Worm (Caenorhabditis elegans) whole organism, L2 larva: Measurements from ENCODE around the gene cki-1.

Experiments
- aly-2 ChIP-seq: fragments of 150-350 bp; optimal IDR thresholded peaks from 2 replicates; lab custom pipeline; 2014; ENCODE audit warnings: missing biosample characterization, missing genetic modification characterization
- ama-1 ChIP-seq: fragments of 150-350 bp; optimal IDR thresholded peaks from 2 replicates; lab custom pipeline; 2018; ENCODE audit warnings: inconsistent platforms
- dmd-4 ChIP-seq: sonication (generic microtip); optimal IDR thresholded peaks from 2 replicates; lab custom pipeline; 2017; ENCODE audit warnings: missing biosample characterization, missing genetic modification characterization
- egl-27 ChIP-seq: sonication (generic microtip); optimal IDR thresholded peaks from 3 replicates; lab custom pipeline; 2017; ENCODE audit warnings: missing biosample characterization, missing genetic modification reagents, missing genetic modification characterization
- elt-1 ChIP-seq: fragments of 150-350 bp; optimal IDR thresholded peaks from 2 replicates; lab custom pipeline; 2014; ENCODE audit warnings: missing biosample characterization, missing genetic modification characterization
- lin-13 ChIP-seq: fragments of 150-350 bp; optimal IDR thresholded peaks from 2 replicates; lab custom pipeline; 2014; ENCODE audit warnings: missing biosample characterization, missing genetic modification reagents, missing genetic modification characterization
- lin-39 ChIP-seq: fragments of 150-350 bp; optimal IDR thresholded peaks from 2 replicates; lab custom pipeline; 2014; ENCODE audit warnings: missing biosample characterization, missing genetic modification reagents, missing genetic modification characterization
- nhr-10 ChIP-seq: sonication (generic microtip); optimal IDR thresholded peaks from 2 replicates; lab custom pipeline; 2017; ENCODE audit warnings: missing biosample characterization, missing genetic modification characterization
- nhr-237 ChIP-seq: fragments of 150-350 bp; optimal IDR thresholded peaks from 2 replicates; lab custom pipeline; 2014; ENCODE audit warnings: missing biosample characterization, missing genetic modification characterization
- skn-1 ChIP-seq: sonication (generic microtip); optimal IDR thresholded peaks from 2 replicates; lab custom pipeline; 2017; ENCODE audit warnings: missing biosample characterization, missing genetic modification characterization
- unc-39 ChIP-seq: fragments of 150-350 bp; optimal IDR thresholded peaks from 2 replicates; lab custom pipeline; 2014; ENCODE audit warnings: missing biosample characterization, missing genetic modification characterization
- unc-55 ChIP-seq: fragments of 150-350 bp; sonication (generic microtip); optimal IDR thresholded peaks from 3 replicates; lab custom pipeline; 2014; ENCODE audit warnings: missing biosample characterization, missing genetic modification reagents, missing genetic modification characterization
- zag-1 ChIP-seq: fragments of 150-350 bp; optimal IDR thresholded peaks from 2 replicates; lab custom pipeline; 2014; ENCODE audit warnings: missing biosample characterization, missing genetic modification characterization
- ztf-11 ChIP-seq: sonication (generic microtip); optimal IDR thresholded peaks from 2 replicates; lab custom pipeline; 2017; ENCODE audit warnings: missing biosample characterization, missing genetic modification characterization

- TF ChIP-seq skn-1 = no peak
- TF ChIP-seq aly-2 = no peak
- TF ChIP-seq zag-1 (tag; lab: Kevin White, UChicago) = no peak
- TF ChIP-seq ztf-11 (tag; lab: Kevin White, UChicago) = no peak
- no peak for TF ChIP-seq ama-1
- TF ChIP-seq nhr-237 = no peak
- no peak for TF ChIP-seq unc-39 (tag; lab: Kevin White, UChicago)
- no peak for TF ChIP-seq nhr-10 (tag; lab: Kevin White, UChicago)
- TF ChIP-seq elt-1 = no peak
- TF ChIP-seq lin-39 (tag; lab: Kevin White, UChicago) = no peak
- TF ChIP-seq dmd-4 = no peak
- TF ChIP-seq egl-27 = no peak
- no peak for TF ChIP-seq lin-13 (GFP tag; lab: Kevin White, UChicago)
- TF ChIP-seq unc-55 (GFP tag; lab: Kevin White, UChicago) = no peak
Measured at ce11 chrII:7853679-7854078, 42.6 kb downstream of the cki-1 start, which contains the start of gene T09A5.5.
